Worm (Caenorhabditis elegans) whole organism, early embryonic: ENCODE results near the gene acr-7.

Source experiments
- ama-1 ChIP-seq: fragments of 150-350 bp; optimal IDR thresholded peaks from 2 replicates; lab custom pipeline; 2014
- ceh-13 ChIP-seq: fragments of 200-800 bp; sonication (Bioruptor generic); optimal IDR thresholded peaks from 2 replicates; lab custom pipeline; 2018; ENCODE audit warnings: mild to moderate bottlenecking, missing genetic modification characterization, missing compliant biosample characterization
- hmg-4 ChIP-seq: fragments of 200-800 bp; sonication (Bioruptor generic); optimal IDR thresholded peaks from 2 replicates; lab custom pipeline; 2018; ENCODE audit warnings: mild to moderate bottlenecking, missing genetic modification characterization, missing compliant biosample characterization
- sea-1 ChIP-seq: fragments of 200-800 bp; sonication (Bioruptor generic); conservative IDR thresholded peaks from 2 replicates; pipeline ENCODE4 v1.3.6; 2022; ENCODE audit warnings: missing genetic modification characterization, missing compliant biosample characterization
- tbx-37 ChIP-seq: fragments of 200-800 bp; sonication (Bioruptor generic); conservative IDR thresholded peaks from 2 replicates; pipeline ENCODE4 v1.3.6; 2022; ENCODE audit warnings: missing genetic modification reagents, missing genetic modification characterization, missing compliant biosample characterization

ce11 chrII:7892761-7893272, 43.2 kb upstream of the acr-7 start, which contains the start of gene ptc-1:
- no peak for TF ChIP-seq tbx-37
- no peak for TF ChIP-seq hmg-4 (GFP tag; lab: Kevin White, UChicago)
- TF ChIP-seq ama-1 = no peak
- TF ChIP-seq sea-1 = no peak
- no peak for TF ChIP-seq ceh-13 (GFP tag; lab: Kevin White, UChicago)
